Fruit fly (Drosophila melanogaster) whole organism, embryonic: ENCODE data around the gene Neurl4.

ENCODE experiments used
- ATbp ChIP-seq: fragments of 200-800 bp; sonication (Bioruptor generic); optimal IDR thresholded peaks from 2 replicates; lab custom pipeline; 2017; ENCODE audit warnings: missing biosample characterization, mild to moderate bottlenecking, missing genetic modification characterization, missing genetic modification reagents
- CG10274 ChIP-seq: fragments of 200-800 bp; sonication (Bioruptor generic); optimal IDR thresholded peaks from 3 replicates; lab custom pipeline; 2017; ENCODE audit warnings: missing biosample characterization, mild to moderate bottlenecking, missing genetic modification characterization
- CG12219 ChIP-seq: fragments of 200-800 bp; sonication (Bioruptor generic); optimal IDR thresholded peaks from 3 replicates; lab custom pipeline; 2018; ENCODE audit warnings: missing biosample characterization, mild to moderate bottlenecking, missing genetic modification characterization
- CG12659 ChIP-seq: fragments of 200-800 bp; sonication (Bioruptor generic); optimal IDR thresholded peaks from 3 replicates; lab custom pipeline; 2017; ENCODE audit warnings: mild to moderate bottlenecking, missing biosample characterization, missing genetic modification reagents, missing genetic modification characterization
- CG13123 ChIP-seq: fragments of 200-800 bp; sonication (Bioruptor generic); optimal IDR thresholded peaks from 2 replicates; lab custom pipeline; 2016; ENCODE audit warnings: missing biosample characterization, missing genetic modification characterization
- CG13424 ChIP-seq: fragments of 200-800 bp; sonication (Bioruptor generic); optimal IDR thresholded peaks from 2 replicates; lab custom pipeline; 2019; ENCODE audit warnings: missing biosample characterization, mild to moderate bottlenecking, missing genetic modification characterization, moderate library complexity
- CG13624 ChIP-seq: fragments of 200-800 bp; sonication (Bioruptor generic); optimal IDR thresholded peaks from 2 replicates; lab custom pipeline; 2016; ENCODE audit warnings: missing biosample characterization, missing genetic modification characterization
- CG14014 ChIP-seq: fragments of 200-800 bp; sonication (Bioruptor generic); IDR thresholded peaks from 2 replicates; pipeline ENCODE4 v1.3.6; 2022; ENCODE audit warnings: missing biosample characterization, missing genetic modification characterization
- CG16779 ChIP-seq: fragments of 200-800 bp; sonication (Bioruptor generic); IDR thresholded peaks from 2 replicates; pipeline ENCODE4 v1.3.6; 2022; ENCODE audit warnings: missing biosample characterization, missing genetic modification characterization
- CG17361 ChIP-seq: fragments of 200-800 bp; sonication (Bioruptor generic); IDR thresholded peaks from 3 replicates; pipeline ENCODE4 v1.3.6; 2022; ENCODE audit warnings: missing biosample characterization, missing genetic modification characterization
- CG18764 ChIP-seq: fragments of 200-800 bp; sonication (Bioruptor generic); optimal IDR thresholded peaks from 3 replicates; lab custom pipeline; 2016; ENCODE audit warnings: missing biosample characterization, missing genetic modification characterization
- CG2120 ChIP-seq: fragments of 200-800 bp; sonication (Bioruptor generic); optimal IDR thresholded peaks from 3 replicates; lab custom pipeline; 2016; ENCODE audit warnings: missing biosample characterization, missing genetic modification characterization
- CG2875 ChIP-seq: fragments of 200-800 bp; sonication (Bioruptor generic); optimal IDR thresholded peaks from 2 replicates; lab custom pipeline; 2017; ENCODE audit warnings: missing biosample characterization, mild to moderate bottlenecking, missing genetic modification characterization, missing genetic modification reagents
- CG4617 ChIP-seq: fragments of 200-800 bp; sonication (Bioruptor generic); optimal IDR thresholded peaks from 3 replicates; lab custom pipeline; 2016; ENCODE audit warnings: missing biosample characterization, missing genetic modification characterization, borderline replicate concordance
- CG4707 ChIP-seq: fragments of 200-800 bp; sonication (Bioruptor generic); optimal IDR thresholded peaks from 2 replicates; lab custom pipeline; 2018; ENCODE audit warnings: missing biosample characterization, mild to moderate bottlenecking, missing genetic modification characterization, moderate library complexity
- CG6854 ChIP-seq: fragments of 200-800 bp; sonication (Bioruptor generic); optimal IDR thresholded peaks from 3 replicates; lab custom pipeline; 2017; ENCODE audit warnings: missing biosample characterization, mild to moderate bottlenecking, missing genetic modification characterization
- CG7745 ChIP-seq: fragments of 200-800 bp; sonication (Bioruptor generic); optimal IDR thresholded peaks from 2 replicates; lab custom pipeline; 2018; ENCODE audit warnings: missing biosample characterization, mild to moderate bottlenecking, missing genetic modification characterization, moderate library complexity
- CG7963 ChIP-seq: fragments of 200-800 bp; sonication (Bioruptor generic); IDR thresholded peaks from 3 replicates; pipeline ENCODE4 v1.3.6; 2022; ENCODE audit warnings: missing biosample characterization, missing genetic modification characterization; ENCODE audit not compliant: partially characterized antibody
- CG9932 ChIP-seq: fragments of 200-800 bp; sonication (Bioruptor generic); IDR thresholded peaks from 2 replicates; pipeline ENCODE4 v1.3.6; 2022; ENCODE audit warnings: missing biosample characterization, missing genetic modification characterization
- Dp ChIP-seq: fragments of 200-800 bp; sonication (Bioruptor generic); optimal IDR thresholded peaks from 2 replicates; lab custom pipeline; 2018; ENCODE audit warnings: missing biosample characterization, mild to moderate bottlenecking, missing genetic modification characterization, moderate library complexity
- ERR ChIP-seq: fragments of 200-800 bp; sonication (Bioruptor generic); optimal IDR thresholded peaks from 2 replicates; lab custom pipeline; 2016; ENCODE audit warnings: missing biosample characterization, missing genetic modification characterization
- HLH3B ChIP-seq: fragments of 200-800 bp; sonication (Bioruptor generic); IDR thresholded peaks from 2 replicates; pipeline ENCODE4 v1.3.6; 2022; ENCODE audit warnings: missing biosample characterization, missing genetic modification characterization
- HmgZ ChIP-seq: fragments of 200-800 bp; sonication (Bioruptor generic); optimal IDR thresholded peaks from 2 replicates; lab custom pipeline; 2018; ENCODE audit warnings: missing biosample characterization, mild to moderate bottlenecking, missing genetic modification characterization
- Hmx ChIP-seq: fragments of 200-800 bp; sonication (Bioruptor generic); optimal IDR thresholded peaks from 2 replicates; lab custom pipeline; 2016; ENCODE audit warnings: missing biosample characterization, missing genetic modification characterization
- Hr78 ChIP-seq, 2 experiments: fragments of 200-800 bp in 1 of 2; fragments of >200 bp in 1 of 2; sonication (Bioruptor generic) in 1 of 2; optimal IDR thresholded peaks; 2 replicates each; lab custom pipeline; 2017 to 2019; ENCODE audit warnings: missing biosample characterization in 2 of 2, missing genetic modification characterization in 2 of 2, mild to moderate bottlenecking in 1 of 2, moderate library complexity in 1 of 2
- Jarid2 ChIP-seq: fragments of 200-800 bp; sonication (Bioruptor generic); optimal IDR thresholded peaks from 3 replicates; lab custom pipeline; 2017; ENCODE audit warnings: mild to moderate bottlenecking, missing biosample characterization, missing genetic modification reagents, missing genetic modification characterization
- Lpt ChIP-seq: fragments of >200 bp; optimal IDR thresholded peaks from 2 replicates; lab custom pipeline; 2018; ENCODE audit warnings: missing biosample characterization, missing genetic modification characterization
- Mrtf ChIP-seq: fragments of 200-800 bp; sonication (Bioruptor generic); IDR thresholded peaks from 3 replicates; pipeline ENCODE4 v1.3.6; 2022; ENCODE audit warnings: missing biosample characterization, missing genetic modification characterization
- NFAT ChIP-seq: fragments of 200-800 bp; sonication (Bioruptor generic); IDR thresholded peaks from 2 replicates; pipeline ENCODE4 v1.3.6; 2022; ENCODE audit warnings: missing biosample characterization, missing genetic modification characterization
- abd-A ChIP-seq: fragments of 200-800 bp; sonication (Bioruptor generic); optimal IDR thresholded peaks from 3 replicates; lab custom pipeline; 2019; ENCODE audit warnings: missing biosample characterization, mild to moderate bottlenecking, missing genetic modification characterization, moderate library complexity
- caup ChIP-seq: fragments of 200-800 bp; sonication (Bioruptor generic); optimal IDR thresholded peaks from 3 replicates; lab custom pipeline; 2017; ENCODE audit warnings: missing biosample characterization, mild to moderate bottlenecking, missing genetic modification characterization, moderate library complexity; ENCODE audit not compliant: severe bottlenecking
- chinmo ChIP-seq: fragments of 200-800 bp; sonication (Bioruptor generic); IDR thresholded peaks from 4 replicates; pipeline ENCODE4 v1.3.6; 2022; ENCODE audit warnings: missing biosample characterization, missing genetic modification characterization; ENCODE audit not compliant: partially characterized antibody
- gcm2 ChIP-seq: fragments of 200-800 bp; sonication (Bioruptor generic); optimal IDR thresholded peaks from 2 replicates; lab custom pipeline; 2016; ENCODE audit warnings: missing biosample characterization, missing genetic modification characterization
- hth ChIP-seq: fragments of >200 bp; optimal IDR thresholded peaks from 2 replicates; lab custom pipeline; 2017; ENCODE audit warnings: inconsistent platforms
- jigr1 ChIP-seq: fragments of 200-800 bp; sonication (Bioruptor generic); IDR thresholded peaks from 3 replicates; pipeline ENCODE4 v1.3.6; 2022; ENCODE audit warnings: missing biosample characterization, missing genetic modification characterization
- pho ChIP-seq: fragments of 200-800 bp; sonication (Bioruptor generic); optimal IDR thresholded peaks from 2 replicates; lab custom pipeline; 2016; ENCODE audit warnings: missing biosample characterization, missing genetic modification characterization
- pita ChIP-seq: fragments of 200-800 bp; sonication (Bioruptor generic); optimal IDR thresholded peaks from 2 replicates; lab custom pipeline; 2017; ENCODE audit warnings: missing biosample characterization, mild to moderate bottlenecking, missing genetic modification characterization
- psq ChIP-seq: fragments of 200-800 bp; sonication (Bioruptor generic); optimal IDR thresholded peaks from 2 replicates; lab custom pipeline; 2017; ENCODE audit warnings: missing biosample characterization, missing genetic modification characterization
- rib ChIP-seq: fragments of 200-800 bp; sonication (Bioruptor generic); IDR thresholded peaks from 2 replicates; pipeline ENCODE4 v1.3.6; 2022; ENCODE audit warnings: missing biosample characterization, missing genetic modification characterization
- sr ChIP-seq: fragments of 200-800 bp; sonication (Bioruptor generic); IDR thresholded peaks from 3 replicates; pipeline ENCODE4 v1.3.6; 2022; ENCODE audit warnings: missing biosample characterization, missing genetic modification characterization
- tap ChIP-seq: fragments of 200-800 bp; optimal IDR thresholded peaks from 3 replicates; lab custom pipeline; 2019; ENCODE audit warnings: missing biosample characterization, mild to moderate bottlenecking, missing genetic modification characterization, moderate library complexity
- tgo ChIP-seq: fragments of 200-800 bp; sonication (Bioruptor generic); IDR thresholded peaks from 3 replicates; pipeline ENCODE4 v1.3.6; 2022; ENCODE audit warnings: missing biosample characterization, missing genetic modification characterization
- tio ChIP-seq: fragments of 200-800 bp; sonication (Bioruptor generic); optimal IDR thresholded peaks from 2 replicates; lab custom pipeline; 2017; ENCODE audit warnings: missing biosample characterization, missing genetic modification characterization, inconsistent platforms
- trem ChIP-seq: fragments of 200-800 bp; optimal IDR thresholded peaks from 3 replicates; lab custom pipeline; 2019; ENCODE audit warnings: missing biosample characterization, mild to moderate bottlenecking, missing genetic modification characterization, moderate library complexity
- trh ChIP-seq: fragments of 200-800 bp; sonication (Bioruptor generic); optimal IDR thresholded peaks from 2 replicates; lab custom pipeline; 2016; ENCODE audit warnings: missing biosample characterization, missing genetic modification characterization
- wek ChIP-seq: fragments of 200-800 bp; sonication (Bioruptor generic); optimal IDR thresholded peaks from 3 replicates; lab custom pipeline; 2018; ENCODE audit warnings: missing biosample characterization, mild to moderate bottlenecking, missing genetic modification characterization, moderate library complexity
- zfh2 ChIP-seq: fragments of 200-800 bp; sonication (Bioruptor generic); optimal IDR thresholded peaks from 2 replicates; lab custom pipeline; 2016; ENCODE audit warnings: missing biosample characterization, missing genetic modification characterization

Gene Neurl4

dm6 chr3L:14031171-14032126, 18.2 kb downstream of the Neurl4 start, which contains the start of the genes CG6650 and endos (continued):
- TF ChIP-seq CG18764 (GFP tag; lab: Kevin White, UChicago), result no peak
- peak; percentile 64; the same call in 2 of the 3 replicates for TF ChIP-seq CG17361 (GFP tag; lab: Robert Waterston, UW)
- TF ChIP-seq Mrtf, result no peak
- TF ChIP-seq wek (GFP tag; lab: Kevin White, UChicago), result no peak
- no peak for TF ChIP-seq hth
- 0 out of 4 replicates have a peak, but pooled peaks have one; percentile 47 for TF ChIP-seq chinmo
- TF ChIP-seq pita (GFP tag; lab: Kevin White, UChicago), result peak; percentile 56
- peak; percentile 62 for TF ChIP-seq CG4617
- TF ChIP-seq CG2120 (GFP tag; lab: Kevin White, UChicago), result peak; percentile 22
- TF ChIP-seq CG9932 (GFP tag; lab: Robert Waterston, UW), result peak; percentile 58
- no peak for TF ChIP-seq Jarid2 (GFP tag; lab: Kevin White, UChicago)
- TF ChIP-seq Hr78 (GFP tag; optimal IDR thresholded peaks at IDR 0.05; lab: Kevin White, UChicago), result no peak
- peak; percentile 41 for TF ChIP-seq CG4707 (GFP tag; lab: Kevin White, UChicago)
- peak; percentile 4 for TF ChIP-seq CG13624
- peak; percentile 37 for TF ChIP-seq caup (GFP tag; lab: Kevin White, UChicago)
- TF ChIP-seq gcm2 (GFP tag; lab: Kevin White, UChicago), result no peak
- no peak for TF ChIP-seq CG7745
- TF ChIP-seq sr, result no peak
- no peak for TF ChIP-seq Hmx (GFP tag; lab: Kevin White, UChicago)
- 0 out of 2 replicates have a peak, but pooled peaks have one; percentile 4 for TF ChIP-seq NFAT (GFP tag; lab: Robert Waterston, UW)
- no peak for TF ChIP-seq tio (GFP tag; lab: Kevin White, UChicago)
- TF ChIP-seq CG10274 (GFP tag; lab: Kevin White, UChicago), result no peak
- no peak for TF ChIP-seq CG2875 (GFP tag; lab: Kevin White, UChicago)
- peak; percentile 50 for TF ChIP-seq Dp (GFP tag; lab: Kevin White, UChicago)
- peak; percentile 77 for TF ChIP-seq CG7963 (GFP tag; lab: Robert Waterston, UW)
- TF ChIP-seq abd-A (tag; lab: Kevin White, UChicago), result no peak
- TF ChIP-seq psq (GFP tag; lab: Kevin White, UChicago), result peak; percentile 24
- TF ChIP-seq trh (GFP tag; lab: Kevin White, UChicago), result no peak
- no peak for TF ChIP-seq rib
- TF ChIP-seq HLH3B, result no peak
- TF ChIP-seq, all 482 proteins: peak for 192

- TF ChIP-seq jigr1 (GFP tag; lab: Robert Waterston, UW) (no peak), ERR (GFP tag; lab: Kevin White, UChicago) (no peak), zfh2 (GFP tag; lab: Kevin White, UChicago) (peak; percentile 47), HmgZ (tag; lab: Kevin White, UChicago) (peak; percentile 74), trem (peak; percentile 55), CG14014 (GFP tag; lab: Robert Waterston, UW) (no peak), CG6854 (GFP tag; lab: Kevin White, UChicago) (no peak), CG13424 (tag; lab: Kevin White, UChicago) (peak; percentile 39), pho (GFP tag; lab: Kevin White, UChicago) (peak; percentile 6), ATbp (GFP tag; lab: Kevin White, UChicago) (no peak), CG12219 (GFP tag; lab: Kevin White, UChicago) (peak; percentile 49), tap (no peak), CG12659 (peak; percentile 52), tgo (GFP tag; lab: Robert Waterston, UW) (no peak), CG13123 (GFP tag; lab: Kevin White, UChicago) (no peak), Lpt (GFP tag; lab: Kevin White, UChicago) (no peak), CG16779 (GFP tag; lab: Robert Waterston, UW) (no peak)
Measured at dm6 chr3L:14028485-14029384, 21.0 kb downstream of the Neurl4 start, which contains the start of gene Ptip. Gene Ptip, minus strand, starts transcription at chr3L:14029121.
